Worm (Caenorhabditis elegans) whole organism, L1 larva: Measurements from ENCODE around the gene C16D9.4.

Experiments
- egl-27 ChIP-seq, 2 experiments: fragments of 150-350 bp in 1 of 2; sonication (generic microtip); optimal IDR thresholded peaks; 3 replicates each; lab custom pipeline; 2017 to 2018; ENCODE audit warnings: missing biosample characterization in 2 of 2, missing genetic modification characterization in 2 of 2, missing genetic modification reagents in 2 of 2
- fkh-10 ChIP-seq: sonication (generic microtip); optimal IDR thresholded peaks from 2 replicates; lab custom pipeline; 2017; ENCODE audit warnings: missing biosample characterization, missing genetic modification reagents, missing genetic modification characterization
- nhr-11 ChIP-seq: fragments of 150-350 bp; optimal IDR thresholded peaks from 2 replicates; lab custom pipeline; 2014; ENCODE audit warnings: missing biosample characterization, missing genetic modification characterization
- nhr-20 ChIP-seq: sonication (generic microtip); optimal IDR thresholded peaks from 2 replicates; lab custom pipeline; 2016; ENCODE audit warnings: mild to moderate bottlenecking, missing genetic modification characterization, missing compliant biosample characterization
- pax-3 ChIP-seq: fragments of 200-800 bp; sonication (Bioruptor generic); optimal IDR thresholded peaks from 2 replicates; lab custom pipeline; 2018; ENCODE audit warnings: mild to moderate bottlenecking, missing genetic modification characterization, moderate library complexity, missing compliant biosample characterization
- tbx-2 ChIP-seq: sonication (generic microtip); optimal IDR thresholded peaks from 2 replicates; lab custom pipeline; 2016; ENCODE audit warnings: missing genetic modification characterization, missing compliant biosample characterization
- unc-62 ChIP-seq: fragments of 150-350 bp; optimal IDR thresholded peaks from 2 replicates; lab custom pipeline; 2014; ENCODE audit warnings: missing biosample characterization, missing genetic modification reagents, missing genetic modification characterization

ce11 chrV:8224634-8225033, 18.1 kb downstream of the C16D9.4 start, which contains the start of gene pax-1:
- TF ChIP-seq pax-3 = no peak
- no peak for TF ChIP-seq nhr-11 (tag; lab: Kevin White, UChicago)
- no peak for TF ChIP-seq fkh-10 (GFP tag; lab: Kevin White, UChicago)
- no peak for TF ChIP-seq unc-62 (GFP tag; lab: Kevin White, UChicago)
- no peak for TF ChIP-seq tbx-2
- no peak for TF ChIP-seq nhr-20 (tag; lab: Kevin White, UChicago)
- no peak for TF ChIP-seq egl-27 (tag; optimal IDR thresholded peaks at IDR 0.05; lab: Kevin White, UChicago)
